Fruit fly (Drosophila melanogaster) S2 (cell line): ENCODE data around the gene Usp12-46.

Experiments
- CG8478 ChIP-seq: fragments of >200 bp; optimal IDR thresholded peaks from 2 replicates; lab custom pipeline; 2018
- CTCF ChIP-seq, 2 experiments: fragments of >200 bp; optimal IDR thresholded peaks; 2 replicates each; lab custom pipeline; 2018

DNA sequence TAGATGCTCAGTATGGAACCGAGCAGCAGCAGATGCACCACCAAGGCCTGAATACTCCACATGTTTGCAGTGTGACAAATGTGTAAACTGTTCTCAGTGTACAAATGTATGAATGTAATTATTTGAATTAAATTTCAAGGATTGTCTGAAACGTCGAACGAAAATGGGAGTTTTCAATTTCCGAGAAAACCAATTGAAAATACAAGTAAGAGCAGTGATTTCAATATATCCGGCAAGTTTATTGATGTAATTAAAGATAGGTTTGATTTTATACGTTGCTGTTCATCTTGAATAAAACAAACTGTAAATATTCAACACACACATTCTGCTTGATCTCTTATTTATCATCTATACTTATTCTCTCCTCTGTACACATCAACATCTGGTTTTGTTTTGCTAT lies 40.0 kb upstream of the Usp12-46 start, which contains the start of gene CG4907:
- no peak for TF ChIP-seq CTCF (optimal IDR thresholded peaks at IDR 0.05; lab: Kevin White, UChicago)
- TF ChIP-seq CG8478 (lab: Kevin White, UChicago), result no peak
